Fruit fly (Drosophila melanogaster) whole organism, wandering third instar larva: ENCODE measurements around the gene ec.

Experiments
- brk ChIP-seq: fragments of 200-800 bp; sonication (Bioruptor generic); optimal IDR thresholded peaks from 2 replicates; lab custom pipeline; 2016; ENCODE audit warnings: missing biosample characterization, mild to moderate bottlenecking, missing genetic modification characterization
- h ChIP-seq: fragments of 200-800 bp; sonication (Bioruptor generic); optimal IDR thresholded peaks from 3 replicates; lab custom pipeline; 2016; ENCODE audit warnings: missing biosample characterization, mild to moderate bottlenecking, missing genetic modification characterization
- lola ChIP-seq: fragments of >200 bp; optimal IDR thresholded peaks from 2 replicates; lab custom pipeline; 2017; ENCODE audit warnings: missing biosample characterization, missing genetic modification characterization
- pan ChIP-seq: fragments of >200 bp; optimal IDR thresholded peaks from 2 replicates; lab custom pipeline; 2017

DNA sequence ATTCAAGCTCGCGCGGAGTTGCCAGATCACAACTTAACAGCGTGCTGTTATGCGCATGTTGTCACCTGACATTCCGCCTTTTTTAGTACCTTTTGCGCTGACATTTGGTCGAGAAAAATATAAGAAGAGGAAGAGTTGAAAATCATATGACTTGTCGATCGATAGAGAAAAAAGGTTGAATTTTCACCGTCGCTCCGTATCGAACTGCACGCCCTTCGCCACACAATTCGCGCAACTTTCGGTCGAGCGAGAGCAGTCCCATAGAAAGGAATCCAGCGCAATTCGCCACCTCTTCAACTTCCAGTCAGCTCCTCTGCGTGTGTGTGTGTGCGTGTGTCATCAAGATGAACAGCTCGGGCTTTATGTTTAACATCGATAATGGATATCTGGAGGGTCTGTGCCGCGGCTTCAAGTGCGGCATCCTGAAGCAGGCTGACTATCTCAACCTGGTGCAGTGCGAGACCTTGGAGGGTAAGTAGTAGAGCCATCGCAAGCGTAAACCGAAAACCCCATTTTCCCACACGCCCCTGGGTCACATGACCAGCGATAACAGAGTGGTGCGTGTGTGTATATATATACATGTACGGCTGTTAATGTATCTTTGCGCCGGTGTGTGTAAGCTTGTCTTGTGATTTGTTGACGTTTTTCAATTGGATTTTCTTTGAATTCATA is 69.3 kb downstream of the ec start, which contains the start of gene VhaAC39-1:
- TF ChIP-seq brk (GFP tag; lab: Kevin White, UChicago) (no peak), pan (no peak), lola (no peak), h (no peak)
